Fruit fly (Drosophila melanogaster): ENCODE results near the gene CG8036.

CG8036 gene

DNA sequence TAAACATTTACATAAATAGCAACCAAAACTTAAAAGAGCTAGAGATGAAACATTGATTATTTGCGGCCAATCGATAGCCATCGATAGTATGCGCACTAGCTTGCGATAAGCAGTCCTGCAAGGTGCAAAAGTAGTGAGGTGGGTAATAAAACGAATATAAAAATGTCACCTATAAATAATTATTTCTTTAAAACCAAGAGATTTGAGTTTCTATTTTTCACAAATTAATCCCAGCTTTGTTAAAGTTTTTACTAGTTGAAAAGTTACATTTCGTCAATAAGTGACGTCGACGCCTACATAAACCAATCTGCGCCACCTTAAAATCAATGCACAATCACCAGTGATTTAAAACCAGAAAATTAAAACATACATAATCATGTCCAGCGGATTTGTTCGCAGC lies 16.9 kb upstream of the CG8036 start, which contains the start of the genes Mkk4 and SLIRP2 (continued):
- TF ChIP-seq Stat92E (GFP tag; optimal IDR thresholded peaks at IDR 0.05) (peak in 1 of 3 experiments; percentile 95), Doc3 (GFP tag; IDR thresholded peaks at IDR 0.05; ENCODE audit: partially characterized antibody) (peak; percentile 72; the same call in 2 of the 3 replicates), CG6791 (GFP tag; IDR thresholded peaks at IDR 0.05; ENCODE audit: partially characterized antibody) (peak; percentile 84), z (GFP tag; IDR thresholded peaks at IDR 0.05) (peak; percentile 78; the same call in 2 of the 3 replicates), CG3838 (GFP tag; optimal IDR thresholded peaks at IDR 0.05) (peak; percentile 98), NC2β (GFP tag; optimal IDR thresholded peaks at IDR 0.05) (peak; percentile 98), CG14014 (GFP tag; IDR thresholded peaks at IDR 0.05) (peak; percentile 99), CG33213 (GFP tag; optimal IDR thresholded peaks at IDR 0.05) (peak; percentile 99), mld (GFP tag; IDR thresholded peaks at IDR 0.05; ENCODE audit: partially characterized antibody) (peak; percentile 80), CG12659 (GFP tag; optimal IDR thresholded peaks at IDR 0.05) (peak; percentile 99), nmo (GFP tag; optimal IDR thresholded peaks at IDR 0.05) (peak; percentile 100), emc (GFP tag; optimal IDR thresholded peaks at IDR 0.05) (peak; percentile 98), CG14710 (tag; optimal IDR thresholded peaks at IDR 0.05) (peak; percentile 98), ase (GFP tag; IDR thresholded peaks at IDR 0.05) (peak; percentile 99), Hey (tag; optimal IDR thresholded peaks at IDR 0.05) (peak; percentile 92), Asciz (GFP tag; optimal IDR thresholded peaks at IDR 0.05) (peak; percentile 97), Abd-B (GFP tag; optimal IDR thresholded peaks at IDR 0.05) (peak; percentile 99), CG4328 (GFP tag; optimal IDR thresholded peaks at IDR 0.05) (peak; percentile 97), Atf-2 (GFP tag; optimal IDR thresholded peaks at IDR 0.05) (peak; percentile 99), usp (GFP tag; optimal IDR thresholded peaks at IDR 0.05) (no peak), luna (GFP tag; optimal IDR thresholded peaks at IDR 0.05) (peak; percentile 92), HLH3B (GFP tag; IDR thresholded peaks at IDR 0.05) (peak; percentile 99), CG8290 (GFP tag; optimal IDR thresholded peaks at IDR 0.05) (peak; percentile 97), CG8290 (tag; optimal IDR thresholded peaks at IDR 0.05) (peak; percentile 91 to 96), phol (tag; optimal IDR thresholded peaks at IDR 0.05) (peak; percentile 99), cas (GFP tag; IDR thresholded peaks at IDR 0.05) (peak; percentile 97), tgo (GFP tag; IDR thresholded peaks at IDR 0.05) (peak; percentile 99), Spps (tag; optimal IDR thresholded peaks at IDR 0.05) (peak; percentile 98), wek (GFP tag; optimal IDR thresholded peaks at IDR 0.05) (peak; percentile 91), HLHmδ (GFP tag; optimal IDR thresholded peaks at IDR 0.05) (peak; percentile 10), CG5953 (GFP tag; IDR thresholded peaks at IDR 0.05) (peak; percentile 98), CG2712 (tag; optimal IDR thresholded peaks at IDR 0.05) (peak; percentile 99), CG17612 (GFP tag; IDR thresholded peaks at IDR 0.05) (peak; percentile 98), ind (GFP tag; optimal IDR thresholded peaks at IDR 0.05) (peak; percentile 99), onecut (GFP tag; IDR thresholded peaks at IDR 0.05) (peak; percentile 97), pzg (GFP tag; optimal IDR thresholded peaks at IDR 0.05) (peak; percentile 85), CG43689 (GFP tag; IDR thresholded peaks at IDR 0.05) (peak; percentile 97), H15 (GFP tag; IDR thresholded peaks at IDR 0.05) (peak; percentile 99), Hsf (GFP tag; optimal IDR thresholded peaks at IDR 0.05) (peak; percentile 100), Ssrp (tag; optimal IDR thresholded peaks at IDR 0.05) (peak; percentile 99), CG13123 (GFP tag; optimal IDR thresholded peaks at IDR 0.05) (peak; percentile 98), Gug (GFP tag; IDR thresholded peaks at IDR 0.05) (peak; percentile 98), Taf1 (GFP tag; IDR thresholded peaks at IDR 0.05) (peak; percentile 98)

All from whole organism, embryonic.